Worm (Caenorhabditis elegans) whole organism, L3 larva: ENCODE data around the gene str-153.

Experiments
- fos-1 ChIP-seq: fragments of 150-350 bp; optimal IDR thresholded peaks from 2 replicates; lab custom pipeline; 2014; ENCODE audit warnings: missing biosample characterization, missing genetic modification characterization
- nhr-12 ChIP-seq: fragments of 150-350 bp; optimal IDR thresholded peaks from 2 replicates; lab custom pipeline; 2014; ENCODE audit warnings: missing biosample characterization, missing genetic modification characterization
- nhr-23 ChIP-seq: fragments of 150-350 bp; optimal IDR thresholded peaks from 2 replicates; lab custom pipeline; 2014; ENCODE audit warnings: missing biosample characterization, missing genetic modification reagents, missing genetic modification characterization
- nhr-237 ChIP-seq: fragments of 150-350 bp; optimal IDR thresholded peaks from 2 replicates; lab custom pipeline; 2014; ENCODE audit warnings: missing biosample characterization, missing genetic modification characterization
- pha-4 ChIP-seq: fragments of 150-350 bp; optimal IDR thresholded peaks from 2 replicates; lab custom pipeline; 2014; ENCODE audit warnings: missing biosample characterization, missing genetic modification reagents, missing genetic modification characterization
- skn-1 ChIP-seq: fragments of 150-350 bp; optimal IDR thresholded peaks from 2 replicates; lab custom pipeline; 2014; ENCODE audit warnings: missing biosample characterization, missing genetic modification characterization
- ztf-11 ChIP-seq: fragments of 150-350 bp; optimal IDR thresholded peaks from 2 replicates; lab custom pipeline; 2014; ENCODE audit warnings: missing biosample characterization, missing genetic modification characterization

DNA sequence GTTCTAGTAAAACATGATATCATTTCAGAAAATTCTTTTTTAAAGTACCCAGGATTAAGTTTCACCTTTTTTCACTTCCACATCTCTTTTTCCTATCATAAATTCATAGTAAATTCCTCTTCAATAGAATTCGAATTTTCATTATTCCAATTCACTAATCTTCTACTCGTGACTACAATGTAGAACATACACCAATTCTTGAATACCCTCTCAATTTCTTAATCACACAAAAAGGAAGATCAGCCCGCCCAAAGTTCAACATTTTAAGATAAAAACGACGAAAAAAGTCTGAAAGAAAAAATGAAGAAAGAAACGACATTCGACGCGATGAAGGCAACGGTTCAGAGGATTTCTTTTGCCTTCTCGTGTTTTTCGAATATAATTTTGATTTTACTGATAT is 19.7 kb downstream of the str-153 start, which contains the start of gene str-163:
- TF ChIP-seq nhr-12 (tag; lab: Kevin White, UChicago): no peak
- TF ChIP-seq fos-1 (tag; lab: Kevin White, UChicago): no peak
- no peak for TF ChIP-seq pha-4 (tag; lab: Kevin White, UChicago)
- TF ChIP-seq nhr-237 (tag; lab: Kevin White, UChicago): no peak
- no peak for TF ChIP-seq nhr-23 (tag; lab: Kevin White, UChicago)
- TF ChIP-seq skn-1 (tag; lab: Kevin White, UChicago): no peak
- no peak for TF ChIP-seq ztf-11 (tag; lab: Kevin White, UChicago)
